Worm (Caenorhabditis elegans) whole organism, L2 larva: ENCODE data around the gene rnf-113.

Experiments
- C34F6.9 ChIP-seq: fragments of 150-350 bp; optimal IDR thresholded peaks from 2 replicates; lab custom pipeline; 2014; ENCODE audit warnings: missing biosample characterization, missing genetic modification characterization
- F13H6.1 ChIP-seq: sonication (generic microtip); optimal IDR thresholded peaks from 2 replicates; lab custom pipeline; 2016; ENCODE audit warnings: missing genetic modification characterization, missing compliant biosample characterization
- R02D3.7 ChIP-seq: fragments of 150-350 bp; optimal IDR thresholded peaks from 2 replicates; lab custom pipeline; 2014; ENCODE audit warnings: missing biosample characterization, missing genetic modification characterization
- Y55F3AM.14 ChIP-seq: fragments of 200-800 bp; sonication (Bioruptor generic); optimal IDR thresholded peaks from 2 replicates; lab custom pipeline; 2018; ENCODE audit warnings: mild to moderate bottlenecking, missing genetic modification characterization, missing compliant biosample characterization
- ZK546.5 ChIP-seq: sonication (generic microtip); optimal IDR thresholded peaks from 2 replicates; lab custom pipeline; 2017; ENCODE audit warnings: missing biosample characterization, missing genetic modification characterization
- alr-1 ChIP-seq: fragments of 150-350 bp; optimal IDR thresholded peaks from 2 replicates; lab custom pipeline; 2014; ENCODE audit warnings: missing biosample characterization, missing genetic modification characterization
- aly-2 ChIP-seq: fragments of 150-350 bp; optimal IDR thresholded peaks from 2 replicates; lab custom pipeline; 2014; ENCODE audit warnings: missing biosample characterization, missing genetic modification characterization
- ama-1 ChIP-seq: fragments of 150-350 bp; optimal IDR thresholded peaks from 2 replicates; lab custom pipeline; 2018; ENCODE audit warnings: inconsistent platforms
- blmp-1 ChIP-seq: sonication (generic microtip); optimal IDR thresholded peaks from 2 replicates; lab custom pipeline; 2017; ENCODE audit warnings: missing genetic modification characterization, mild to moderate bottlenecking, missing compliant biosample characterization, antibody characterized with exemption, moderate library complexity; ENCODE audit not compliant: insufficient read depth
- ceh-16 ChIP-seq: fragments of 150-350 bp; optimal IDR thresholded peaks from 2 replicates; lab custom pipeline; 2014; ENCODE audit warnings: missing biosample characterization, missing genetic modification characterization
- ceh-82 ChIP-seq: fragments of 150-350 bp; optimal IDR thresholded peaks from 2 replicates; lab custom pipeline; 2014; ENCODE audit warnings: missing biosample characterization, missing genetic modification characterization
- crh-2 ChIP-seq: sonication (generic microtip); optimal IDR thresholded peaks from 2 replicates; lab custom pipeline; 2017; ENCODE audit warnings: missing biosample characterization, missing genetic modification characterization
- egl-27 ChIP-seq: sonication (generic microtip); optimal IDR thresholded peaks from 3 replicates; lab custom pipeline; 2017; ENCODE audit warnings: missing biosample characterization, missing genetic modification reagents, missing genetic modification characterization
- elt-1 ChIP-seq: fragments of 150-350 bp; optimal IDR thresholded peaks from 2 replicates; lab custom pipeline; 2014; ENCODE audit warnings: missing biosample characterization, missing genetic modification characterization
- elt-3 ChIP-seq: sonication (generic microtip); optimal IDR thresholded peaks from 2 replicates; lab custom pipeline; 2017; ENCODE audit warnings: missing biosample characterization, missing genetic modification characterization
- fos-1 ChIP-seq: fragments of 150-350 bp; optimal IDR thresholded peaks from 2 replicates; lab custom pipeline; 2014; ENCODE audit warnings: missing biosample characterization, missing genetic modification characterization
- gmeb-1 ChIP-seq: fragments of 150-350 bp; optimal IDR thresholded peaks from 2 replicates; lab custom pipeline; 2014; ENCODE audit warnings: missing biosample characterization, missing genetic modification characterization
- lin-11 ChIP-seq: fragments of 150-350 bp; sonication (generic microtip); optimal IDR thresholded peaks from 2 replicates; lab custom pipeline; 2014; ENCODE audit warnings: missing biosample characterization, missing genetic modification characterization, inconsistent platforms, mixed read lengths
- lin-13 ChIP-seq: fragments of 150-350 bp; optimal IDR thresholded peaks from 2 replicates; lab custom pipeline; 2014; ENCODE audit warnings: missing biosample characterization, missing genetic modification reagents, missing genetic modification characterization
- lin-39 ChIP-seq: fragments of 150-350 bp; optimal IDR thresholded peaks from 2 replicates; lab custom pipeline; 2014; ENCODE audit warnings: missing biosample characterization, missing genetic modification reagents, missing genetic modification characterization
- lsy-2 ChIP-seq, 2 experiments: fragments of 150-350 bp in 1 of 2; sonication (generic microtip) in 1 of 2; optimal IDR thresholded peaks; 2 replicates each; lab custom pipeline; 2014 to 2017; ENCODE audit warnings: missing biosample characterization in 2 of 2, missing genetic modification characterization in 2 of 2
- mab-5 ChIP-seq: fragments of 150-350 bp; optimal IDR thresholded peaks from 2 replicates; lab custom pipeline; 2014; ENCODE audit warnings: missing biosample characterization, missing genetic modification characterization
- mbf-1 ChIP-seq: sonication (generic microtip); optimal IDR thresholded peaks from 2 replicates; lab custom pipeline; 2017; ENCODE audit warnings: missing biosample characterization, missing genetic modification characterization
- mdl-1 ChIP-seq, 2 experiments: fragments of 150-350 bp in 1 of 2; sonication (generic microtip) in 1 of 2; optimal IDR thresholded peaks; 2 replicates each; lab custom pipeline; 2017; ENCODE audit warnings: missing biosample characterization in 2 of 2, missing genetic modification characterization in 2 of 2
- nhr-10 ChIP-seq: sonication (generic microtip); optimal IDR thresholded peaks from 2 replicates; lab custom pipeline; 2017; ENCODE audit warnings: missing biosample characterization, missing genetic modification characterization
- nhr-11 ChIP-seq: fragments of 150-350 bp; optimal IDR thresholded peaks from 2 replicates; lab custom pipeline; 2014; ENCODE audit warnings: missing biosample characterization, missing genetic modification characterization
- nhr-12 ChIP-seq: fragments of 150-350 bp; optimal IDR thresholded peaks from 2 replicates; lab custom pipeline; 2014; ENCODE audit warnings: missing biosample characterization, missing genetic modification characterization
- nhr-129 ChIP-seq: fragments of 150-350 bp; optimal IDR thresholded peaks from 2 replicates; lab custom pipeline; 2014; ENCODE audit warnings: missing biosample characterization, missing genetic modification characterization
- nhr-21 ChIP-seq: fragments of 150-350 bp; optimal IDR thresholded peaks from 2 replicates; lab custom pipeline; 2014; ENCODE audit warnings: missing biosample characterization, missing genetic modification characterization
- nhr-23 ChIP-seq: fragments of 150-350 bp; optimal IDR thresholded peaks from 2 replicates; lab custom pipeline; 2014; ENCODE audit warnings: missing biosample characterization, missing genetic modification reagents, missing genetic modification characterization
- nhr-237 ChIP-seq: fragments of 150-350 bp; optimal IDR thresholded peaks from 2 replicates; lab custom pipeline; 2014; ENCODE audit warnings: missing biosample characterization, missing genetic modification characterization
- nhr-25 ChIP-seq: fragments of 150-350 bp; sonication (generic microtip); optimal IDR thresholded peaks from 3 replicates; lab custom pipeline; 2014; ENCODE audit warnings: missing biosample characterization, missing genetic modification characterization
- nhr-6 ChIP-seq: fragments of 150-350 bp; optimal IDR thresholded peaks from 2 replicates; lab custom pipeline; 2014; ENCODE audit warnings: missing biosample characterization, missing genetic modification characterization
- nhr-77 ChIP-seq: fragments of 150-350 bp; optimal IDR thresholded peaks from 2 replicates; lab custom pipeline; 2014; ENCODE audit warnings: missing biosample characterization, missing genetic modification characterization
- peb-1 ChIP-seq: fragments of 150-350 bp; optimal IDR thresholded peaks from 2 replicates; lab custom pipeline; 2014; ENCODE audit warnings: missing biosample characterization, missing genetic modification characterization
- sem-4 ChIP-seq: fragments of 150-350 bp; optimal IDR thresholded peaks from 2 replicates; lab custom pipeline; 2014; ENCODE audit warnings: missing biosample characterization, missing genetic modification reagents, missing genetic modification characterization
- skn-1 ChIP-seq: sonication (generic microtip); optimal IDR thresholded peaks from 2 replicates; lab custom pipeline; 2017; ENCODE audit warnings: missing biosample characterization, missing genetic modification characterization
- sma-3 ChIP-seq: sonication (generic microtip); optimal IDR thresholded peaks from 2 replicates; lab custom pipeline; 2016; ENCODE audit warnings: missing genetic modification reagents, missing genetic modification characterization, missing compliant biosample characterization
- sma-9 ChIP-seq, 2 experiments: fragments of 150-350 bp in 1 of 2; sonication (generic microtip) in 1 of 2; optimal IDR thresholded peaks; 2 replicates each; lab custom pipeline; 2014 to 2016; ENCODE audit warnings: missing genetic modification characterization in 2 of 2, mild to moderate bottlenecking in 1 of 2, missing biosample characterization in 1 of 2, missing compliant biosample characterization in 1 of 2, missing genetic modification reagents in 1 of 2, moderate library complexity in 1 of 2
- snpc-4 ChIP-seq: fragments of 150-350 bp; optimal IDR thresholded peaks from 2 replicates; lab custom pipeline; 2014; ENCODE audit warnings: missing biosample characterization, missing genetic modification characterization
- unc-39 ChIP-seq: fragments of 150-350 bp; optimal IDR thresholded peaks from 2 replicates; lab custom pipeline; 2014; ENCODE audit warnings: missing biosample characterization, missing genetic modification characterization
- unc-55 ChIP-seq: fragments of 150-350 bp; sonication (generic microtip); optimal IDR thresholded peaks from 3 replicates; lab custom pipeline; 2014; ENCODE audit warnings: missing biosample characterization, missing genetic modification reagents, missing genetic modification characterization
- unc-62 ChIP-seq: fragments of 150-350 bp; optimal IDR thresholded peaks from 2 replicates; lab custom pipeline; 2014; ENCODE audit warnings: missing biosample characterization, missing genetic modification reagents, missing genetic modification characterization
- zag-1 ChIP-seq: fragments of 150-350 bp; optimal IDR thresholded peaks from 2 replicates; lab custom pipeline; 2014; ENCODE audit warnings: missing biosample characterization, missing genetic modification characterization
- ztf-1 ChIP-seq: fragments of 200-800 bp; sonication (Bioruptor generic); conservative IDR thresholded peaks from 2 replicates; pipeline ENCODE4 v1.3.6; 2022; ENCODE audit warnings: missing genetic modification characterization, missing compliant biosample characterization
- ztf-11 ChIP-seq: sonication (generic microtip); optimal IDR thresholded peaks from 2 replicates; lab custom pipeline; 2017; ENCODE audit warnings: missing biosample characterization, missing genetic modification characterization

The rnf-113 gene

ce11 chrIII:10719057-10719456, 38.4 kb downstream of the rnf-113 start:
- TF ChIP-seq crh-2 (tag; lab: Kevin White, UChicago) (peak; percentile 94), F13H6.1 (tag; lab: Kevin White, UChicago) (peak; percentile 50), elt-1 (tag; lab: Kevin White, UChicago) (no peak), fos-1 (tag; lab: Kevin White, UChicago) (peak; percentile 61), nhr-12 (tag; lab: Kevin White, UChicago) (no peak), nhr-237 (tag; lab: Kevin White, UChicago) (no peak), gmeb-1 (tag; lab: Kevin White, UChicago) (peak; percentile 9), blmp-1 (tag; lab: Kevin White, UChicago) (peak; percentile 55), R02D3.7 (no peak), nhr-25 (tag; lab: Kevin White, UChicago) (peak; percentile 58), sma-9 (GFP tag; optimal IDR thresholded peaks at IDR 0.05; lab: Kevin White, UChicago) (peak; percentile 81), sma-9 (tag; optimal IDR thresholded peaks at IDR 0.05; lab: Kevin White, UChicago) (no peak), sma-3 (GFP tag; lab: Kevin White, UChicago) (peak; percentile 52), nhr-129 (tag; lab: Kevin White, UChicago) (peak; percentile 20), lin-13 (GFP tag; lab: Kevin White, UChicago) (peak; percentile 5)

- TF ChIP-seq sma-9 (GFP tag; optimal IDR thresholded peaks at IDR 0.05; lab: Kevin White, UChicago) (peak; percentile 30), sma-9 (tag; optimal IDR thresholded peaks at IDR 0.05; lab: Kevin White, UChicago) (no peak), unc-62 (GFP tag; lab: Kevin White, UChicago) (no peak), nhr-12 (tag; lab: Kevin White, UChicago) (no peak), crh-2 (tag; lab: Kevin White, UChicago) (peak; percentile 11), elt-3 (no peak), Y55F3AM.14 (peak; percentile 3), nhr-25 (tag; lab: Kevin White, UChicago) (peak; percentile 6)
- TF ChIP-seq, all 48 proteins: peak for 4
Measured at ce11 chrIII:10718078-10718477, 39.4 kb downstream of the rnf-113 start.

ce11 chrIII:10717479-10717878, 40.0 kb downstream of the rnf-113 start:
- TF ChIP-seq ZK546.5 (tag; lab: Kevin White, UChicago): no peak
- TF ChIP-seq gmeb-1 (tag; lab: Kevin White, UChicago): peak; percentile 4
- no peak for TF ChIP-seq snpc-4 (tag; lab: Kevin White, UChicago)
- TF ChIP-seq nhr-25 (tag; lab: Kevin White, UChicago): peak; percentile 94
- TF ChIP-seq sma-3 (GFP tag; lab: Kevin White, UChicago): peak; percentile 86
- no peak for TF ChIP-seq Y55F3AM.14
- peak; percentile 11 for TF ChIP-seq zag-1
- no peak for TF ChIP-seq alr-1
- TF ChIP-seq mab-5 (tag; lab: Kevin White, UChicago): peak; percentile 12
- peak; percentile 81 for TF ChIP-seq crh-2 (tag; lab: Kevin White, UChicago)
- no peak for TF ChIP-seq R02D3.7
- no peak for TF ChIP-seq ama-1
- peak; percentile 62 for TF ChIP-seq egl-27
- TF ChIP-seq mbf-1: no peak
- peak; percentile 96 for TF ChIP-seq nhr-21 (tag; lab: Kevin White, UChicago)
- TF ChIP-seq lin-13 (GFP tag; lab: Kevin White, UChicago): no peak
- TF ChIP-seq nhr-10 (tag; lab: Kevin White, UChicago): no peak
- TF ChIP-seq ztf-1 (GFP tag; lab: Robert Waterston, UW): no peak
- TF ChIP-seq aly-2: no peak
- no peak for TF ChIP-seq ztf-11 (tag; lab: Kevin White, UChicago)
- peak; percentile 80 for TF ChIP-seq F13H6.1 (tag; lab: Kevin White, UChicago)
- TF ChIP-seq lin-11: no peak
- peak; percentile 46 for TF ChIP-seq C34F6.9
- no peak for TF ChIP-seq elt-3
- TF ChIP-seq sem-4 (tag; lab: Kevin White, UChicago): peak; percentile 43
- TF ChIP-seq ceh-82 (tag; lab: Kevin White, UChicago): no peak
- TF ChIP-seq nhr-23: no peak
- TF ChIP-seq fos-1 (tag; lab: Kevin White, UChicago): peak; percentile 62
- no peak for TF ChIP-seq unc-62 (GFP tag; lab: Kevin White, UChicago)
- TF ChIP-seq nhr-12 (tag; lab: Kevin White, UChicago): no peak
- no peak for TF ChIP-seq elt-1 (tag; lab: Kevin White, UChicago)
- peak; percentile 20 for TF ChIP-seq nhr-6
- no peak for TF ChIP-seq skn-1 (tag; lab: Kevin White, UChicago)
- no peak for TF ChIP-seq mdl-1 (tag; optimal IDR thresholded peaks at IDR 0.05; lab: Kevin White, UChicago)
- TF ChIP-seq ceh-16 (tag; lab: Kevin White, UChicago): no peak
- TF ChIP-seq nhr-11: no peak
- TF ChIP-seq nhr-77: no peak
- no peak for TF ChIP-seq lin-39
- no peak for TF ChIP-seq peb-1 (tag; lab: Kevin White, UChicago)
- TF ChIP-seq lsy-2 (tag; optimal IDR thresholded peaks at IDR 0.05; lab: Kevin White, UChicago): peak in 1 of 2 experiments; percentile 62
- TF ChIP-seq blmp-1 (tag; lab: Kevin White, UChicago): peak; percentile 89
- TF ChIP-seq nhr-237 (tag; lab: Kevin White, UChicago): no peak
- no peak for TF ChIP-seq unc-39
- peak; percentile 88 for TF ChIP-seq nhr-129 (tag; lab: Kevin White, UChicago)
- no peak for TF ChIP-seq unc-55
